Fruit fly (Drosophila melanogaster) whole organism, pupa: ENCODE data around the gene CG7131.

Source experiments
- CG10348 ChIP-seq: fragments of 200-800 bp; sonication (Bioruptor generic); IDR thresholded peaks from 2 replicates; pipeline ENCODE4 v1.3.6; 2022; ENCODE audit warnings: missing biosample characterization, missing genetic modification characterization
- CG12605 ChIP-seq: fragments of 200-800 bp; sonication (Bioruptor generic); IDR thresholded peaks from 2 replicates; pipeline ENCODE4 v1.3.6; 2022; ENCODE audit warnings: missing biosample characterization, missing genetic modification characterization
- CG17806 ChIP-seq: fragments of 200-800 bp; sonication (Bioruptor generic); optimal IDR thresholded peaks from 2 replicates; lab custom pipeline; 2018; ENCODE audit warnings: missing biosample characterization, mild to moderate bottlenecking, missing genetic modification characterization, moderate library complexity
- CG32121 ChIP-seq: fragments of 200-800 bp; sonication (Bioruptor generic); IDR thresholded peaks from 2 replicates; pipeline ENCODE4 v1.3.6; 2022; ENCODE audit warnings: missing biosample characterization, missing genetic modification characterization
- CG8159 ChIP-seq: fragments of 200-800 bp; sonication (Bioruptor generic); optimal IDR thresholded peaks from 3 replicates; lab custom pipeline; 2018; ENCODE audit warnings: missing biosample characterization, mild to moderate bottlenecking, missing genetic modification characterization, moderate library complexity
- CG8301 ChIP-seq: fragments of 200-800 bp; sonication (Bioruptor generic); optimal IDR thresholded peaks from 2 replicates; lab custom pipeline; 2018; ENCODE audit warnings: missing biosample characterization, mild to moderate bottlenecking, missing genetic modification characterization
- D1 ChIP-seq: fragments of 200-800 bp; sonication (Bioruptor generic); optimal IDR thresholded peaks from 2 replicates; lab custom pipeline; 2018; ENCODE audit warnings: missing biosample characterization, mild to moderate bottlenecking, missing genetic modification characterization, moderate library complexity
- Pif1B ChIP-seq: fragments of 200-800 bp; sonication (Bioruptor generic); optimal IDR thresholded peaks from 3 replicates; lab custom pipeline; 2016; ENCODE audit warnings: missing biosample characterization, missing genetic modification characterization
- Snoo ChIP-seq: fragments of 200-800 bp; sonication (Bioruptor generic); optimal IDR thresholded peaks from 3 replicates; lab custom pipeline; 2017; ENCODE audit warnings: missing biosample characterization, mild to moderate bottlenecking, missing genetic modification characterization, inconsistent platforms
- fd96Ca ChIP-seq: fragments of 200-800 bp; sonication (Bioruptor generic); IDR thresholded peaks from 3 replicates; pipeline ENCODE4 v1.3.6; 2022; ENCODE audit warnings: missing biosample characterization, missing genetic modification characterization
- gl ChIP-seq: fragments of 200-800 bp; sonication (Bioruptor generic); optimal IDR thresholded peaks from 2 replicates; lab custom pipeline; 2018; ENCODE audit warnings: missing biosample characterization, mild to moderate bottlenecking, missing genetic modification characterization
- rn ChIP-seq: fragments of 200-800 bp; sonication (Bioruptor generic); IDR thresholded peaks from 2 replicates; pipeline ENCODE4 v1.3.6; 2022; ENCODE audit warnings: missing biosample characterization, missing genetic modification characterization

DNA sequence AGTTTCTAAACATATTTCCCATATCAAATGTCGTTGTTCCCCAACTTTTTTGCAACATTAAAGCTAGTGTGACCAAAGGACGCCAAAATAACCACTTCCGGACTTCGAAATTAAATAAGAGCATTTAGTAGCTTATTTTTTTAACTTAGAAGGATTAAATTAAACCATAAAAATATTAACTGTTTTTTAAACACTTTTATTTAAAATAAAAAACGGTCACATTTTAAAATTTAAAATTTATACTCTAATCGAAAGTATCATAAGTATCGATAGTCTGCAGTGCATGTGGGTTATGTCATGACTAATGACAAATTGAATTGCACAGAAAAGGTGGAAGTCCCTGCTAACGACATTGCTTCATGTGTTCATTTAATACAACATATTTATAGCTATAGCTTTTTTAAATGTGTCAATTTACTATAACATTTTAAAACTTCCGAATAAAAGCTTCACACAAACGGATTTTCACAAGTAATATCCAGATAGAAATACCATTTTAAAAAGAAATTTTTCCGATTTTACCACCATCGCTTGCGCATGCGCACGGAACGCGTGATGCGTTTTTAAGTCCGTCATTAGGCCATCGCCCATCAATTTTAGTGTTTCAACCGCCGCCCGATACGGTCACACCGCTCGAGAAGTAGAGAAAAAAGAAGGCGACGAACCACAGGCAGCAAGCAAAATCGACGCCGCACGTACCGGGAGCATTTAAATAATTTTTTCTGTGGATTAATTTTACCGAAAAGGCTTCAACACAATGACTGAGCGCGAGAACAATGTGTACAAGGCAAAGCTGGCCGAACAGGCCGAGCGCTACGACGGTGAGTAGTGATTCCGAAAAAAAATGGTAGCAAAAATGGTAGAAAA lies 46.3 kb downstream of the CG7131 start, which contains the start of the genes CG7156 and 14-3-3epsilon:
- TF ChIP-seq gl (tag; lab: Kevin White, UChicago): no peak
- no peak for TF ChIP-seq CG8301 (tag; lab: Kevin White, UChicago)
- TF ChIP-seq rn: no peak
- TF ChIP-seq CG32121 (GFP tag; lab: Robert Waterston, UW): no peak
- TF ChIP-seq CG8159 (tag; lab: Kevin White, UChicago): no peak
- TF ChIP-seq fd96Ca: no peak
- no peak for TF ChIP-seq CG12605
- no peak for TF ChIP-seq D1 (tag; lab: Kevin White, UChicago)
- TF ChIP-seq Pif1B: no peak
- no peak for TF ChIP-seq CG17806 (tag; lab: Kevin White, UChicago)
- peak; percentile 34 for TF ChIP-seq Snoo (tag; lab: Kevin White, UChicago)
- TF ChIP-seq CG10348 (GFP tag; lab: Robert Waterston, UW): no peak
